Worm (Caenorhabditis elegans): ENCODE results near the gene C52E2.3.

- TF ChIP-seq fkh-10 (GFP tag; optimal IDR thresholded peaks at IDR 0.05) (no peak), jun-1 (tag; optimal IDR thresholded peaks at IDR 0.05) (no peak), nhr-77 (tag; optimal IDR thresholded peaks at IDR 0.05) (no peak), unc-39 (tag; optimal IDR thresholded peaks at IDR 0.05) (no peak), unc-62 (GFP tag; optimal IDR thresholded peaks at IDR 0.05) (no peak), nhr-76 (tag; optimal IDR thresholded peaks at IDR 0.05) (no peak), ceh-16 (tag; optimal IDR thresholded peaks at IDR 0.05) (no peak), lin-15B (tag; optimal IDR thresholded peaks at IDR 0.05) (no peak), egl-27 (tag; optimal IDR thresholded peaks at IDR 0.05) (no peak), daf-12 (tag; optimal IDR thresholded peaks at IDR 0.05) (no peak), ama-1 (optimal IDR thresholded peaks at IDR 0.05) (no peak), ceh-28 (tag; optimal IDR thresholded peaks at IDR 0.05) (no peak), snpc-4 (tag; optimal IDR thresholded peaks at IDR 0.05) (no peak)
Observed at ce11 chrII:1852503-1852902, 1.5 kb downstream of the C52E2.3 start, which contains the start of gene C52E2.2.
